Worm (Caenorhabditis elegans): ENCODE results near the gene asp-12.

DNA sequence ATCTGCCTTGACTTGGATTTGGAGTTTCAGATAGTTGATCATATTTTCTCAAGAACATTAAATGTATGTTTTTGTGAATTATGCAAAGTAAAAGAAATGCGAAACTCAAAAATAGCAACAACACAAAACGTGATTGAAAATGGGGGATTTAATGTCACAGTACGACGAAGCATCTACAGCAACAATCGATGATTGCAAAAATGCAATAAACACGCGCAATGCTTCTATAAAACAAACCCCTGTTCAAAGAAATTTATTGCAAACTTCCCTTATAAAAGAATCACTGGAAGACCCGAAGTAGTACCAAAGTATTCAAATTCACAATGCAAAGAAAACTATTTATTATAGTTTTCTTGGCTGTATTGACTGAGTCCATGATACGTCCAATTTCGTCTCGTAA lies 49.1 kb downstream of the asp-12 start, which contains the start of gene clec-219:
- TF ChIP-seq ceh-28 (tag; optimal IDR thresholded peaks at IDR 0.05) (no peak), pha-4 (tag; optimal IDR thresholded peaks at IDR 0.05) (no peak), nhr-43 (tag; optimal IDR thresholded peaks at IDR 0.05; ENCODE audit: poor library complexity, severe bottlenecking) (no peak), mdl-1 (tag; optimal IDR thresholded peaks at IDR 0.05) (no peak), ztf-4 (tag; optimal IDR thresholded peaks at IDR 0.05) (no peak), ceh-82 (tag; optimal IDR thresholded peaks at IDR 0.05) (no peak), ceh-16 (tag; optimal IDR thresholded peaks at IDR 0.05) (no peak), fos-1 (tag; optimal IDR thresholded peaks at IDR 0.05) (no peak), nhr-28 (tag; optimal IDR thresholded peaks at IDR 0.05) (no peak), daf-12 (tag; optimal IDR thresholded peaks at IDR 0.05) (no peak), ztf-11 (tag; optimal IDR thresholded peaks at IDR 0.05) (no peak), tbx-2 (tag; optimal IDR thresholded peaks at IDR 0.05) (no peak)
